Fruit fly (Drosophila melanogaster) whole organism, pupa: ENCODE measurements around the gene CG33710.

Source experiments
- CG10348 ChIP-seq: fragments of 200-800 bp; sonication (Bioruptor generic); IDR thresholded peaks from 2 replicates; pipeline ENCODE4 v1.3.6; 2022; ENCODE audit warnings: missing biosample characterization, missing genetic modification characterization
- CG12605 ChIP-seq: fragments of 200-800 bp; sonication (Bioruptor generic); IDR thresholded peaks from 2 replicates; pipeline ENCODE4 v1.3.6; 2022; ENCODE audit warnings: missing biosample characterization, missing genetic modification characterization
- CG13204 ChIP-seq: fragments of 200-800 bp; sonication (Bioruptor generic); optimal IDR thresholded peaks from 2 replicates; lab custom pipeline; 2018; ENCODE audit warnings: missing biosample characterization, mild to moderate bottlenecking, missing genetic modification characterization, moderate library complexity
- CG15710 ChIP-seq: fragments of 200-800 bp; sonication (Bioruptor generic); optimal IDR thresholded peaks from 2 replicates; lab custom pipeline; 2018; ENCODE audit warnings: missing biosample characterization, mild to moderate bottlenecking, missing genetic modification characterization, moderate library complexity
- CG17806 ChIP-seq: fragments of 200-800 bp; sonication (Bioruptor generic); optimal IDR thresholded peaks from 2 replicates; lab custom pipeline; 2018; ENCODE audit warnings: missing biosample characterization, mild to moderate bottlenecking, missing genetic modification characterization, moderate library complexity
- CG8159 ChIP-seq: fragments of 200-800 bp; sonication (Bioruptor generic); optimal IDR thresholded peaks from 3 replicates; lab custom pipeline; 2018; ENCODE audit warnings: missing biosample characterization, mild to moderate bottlenecking, missing genetic modification characterization, moderate library complexity
- CG8301 ChIP-seq: fragments of 200-800 bp; sonication (Bioruptor generic); optimal IDR thresholded peaks from 2 replicates; lab custom pipeline; 2018; ENCODE audit warnings: missing biosample characterization, mild to moderate bottlenecking, missing genetic modification characterization
- EcR ChIP-seq: fragments of 200-800 bp; sonication (Bioruptor generic); optimal IDR thresholded peaks from 3 replicates; lab custom pipeline; 2019; ENCODE audit warnings: missing biosample characterization, missing genetic modification characterization, mild to moderate bottlenecking, moderate library complexity, missing genetic modification reagents
- Ets98B ChIP-seq: fragments of 200-800 bp; sonication (Bioruptor generic); IDR thresholded peaks from 2 replicates; pipeline ENCODE4 v1.3.6; 2022; ENCODE audit warnings: missing biosample characterization, missing genetic modification characterization
- fd96Ca ChIP-seq: fragments of 200-800 bp; sonication (Bioruptor generic); IDR thresholded peaks from 3 replicates; pipeline ENCODE4 v1.3.6; 2022; ENCODE audit warnings: missing biosample characterization, missing genetic modification characterization
- gl ChIP-seq: fragments of 200-800 bp; sonication (Bioruptor generic); optimal IDR thresholded peaks from 2 replicates; lab custom pipeline; 2018; ENCODE audit warnings: missing biosample characterization, mild to moderate bottlenecking, missing genetic modification characterization

dm6 chr3L:19985768-19986167 lies 33.2 kb upstream of the CG33710 start, which contains the start of the genes hale and schuy:
- TF ChIP-seq CG15710, result no peak
- no peak for TF ChIP-seq CG13204 (GFP tag; lab: Kevin White, UChicago)
- TF ChIP-seq CG12605 (GFP tag; lab: Robert Waterston, UW), result no peak
- TF ChIP-seq CG17806 (tag; lab: Kevin White, UChicago), result no peak
- no peak for TF ChIP-seq CG10348 (GFP tag; lab: Robert Waterston, UW)
- no peak for TF ChIP-seq CG8301 (tag; lab: Kevin White, UChicago)
- TF ChIP-seq CG8159, result no peak
- no peak for TF ChIP-seq gl
- TF ChIP-seq fd96Ca (GFP tag; lab: Robert Waterston, UW), result no peak
- no peak for TF ChIP-seq Ets98B (GFP tag; lab: Robert Waterston, UW)
- TF ChIP-seq EcR (GFP tag; lab: Kevin White, UChicago), result no peak
